Worm (Caenorhabditis elegans) whole organism, L1 larva: ENCODE results near the gene ceh-74.

ENCODE experiments used
- C16A3.4 ChIP-seq: fragments of 150-350 bp; optimal IDR thresholded peaks from 2 replicates; lab custom pipeline; 2014; ENCODE audit warnings: missing biosample characterization, missing genetic modification characterization
- ces-1 ChIP-seq: fragments of 150-350 bp; optimal IDR thresholded peaks from 2 replicates; lab custom pipeline; 2014; ENCODE audit warnings: missing biosample characterization, missing genetic modification reagents, missing genetic modification characterization
- egl-13 ChIP-seq: sonication (generic microtip); optimal IDR thresholded peaks from 2 replicates; lab custom pipeline; 2016; ENCODE audit warnings: missing genotype, missing genetic modification reagents, missing genetic modification characterization, missing compliant biosample characterization
- egl-27 ChIP-seq, 2 experiments: fragments of 150-350 bp in 1 of 2; sonication (generic microtip); optimal IDR thresholded peaks; 3 replicates each; lab custom pipeline; 2017 to 2018; ENCODE audit warnings: missing biosample characterization in 2 of 2, missing genetic modification characterization in 2 of 2, missing genetic modification reagents in 2 of 2
- nhr-28 ChIP-seq: fragments of 150-350 bp; optimal IDR thresholded peaks from 2 replicates; lab custom pipeline; 2014; ENCODE audit warnings: missing biosample characterization, missing genetic modification characterization

DNA sequence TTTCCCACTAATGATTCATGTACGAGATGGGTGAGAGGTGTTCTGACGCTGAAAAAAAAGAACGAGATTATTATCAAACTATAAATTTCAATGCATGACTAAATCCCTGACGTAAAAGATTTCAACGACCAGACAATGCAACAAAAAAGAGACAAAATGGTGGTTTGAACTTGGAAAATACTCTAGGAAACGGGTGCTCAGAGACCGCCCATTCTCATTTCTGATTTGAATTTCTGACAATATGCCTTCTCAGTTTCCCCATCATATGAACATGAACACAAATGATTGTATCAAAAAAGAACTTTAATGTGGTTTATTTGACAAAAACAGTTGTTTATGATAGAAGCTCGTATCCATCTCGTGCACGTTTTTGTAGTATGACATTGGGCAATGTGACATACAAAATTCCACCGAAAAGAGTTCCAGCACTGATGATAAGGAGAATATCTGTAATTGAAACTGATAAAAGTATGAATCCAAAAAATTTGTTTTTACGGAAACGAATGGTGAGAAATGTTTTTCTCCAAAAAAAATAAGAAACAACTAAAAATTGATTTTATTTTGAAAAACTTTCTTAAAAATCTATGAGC, 14.8 kb upstream of the ceh-74 start, which contains the start of gene srd-26:
- TF ChIP-seq C16A3.4 (tag; lab: Kevin White, UChicago) (no peak), egl-27 (tag; optimal IDR thresholded peaks at IDR 0.05; lab: Kevin White, UChicago) (no peak), ces-1 (GFP tag; lab: Kevin White, UChicago) (no peak), nhr-28 (no peak), egl-13 (tag; lab: Kevin White, UChicago) (no peak)
